Fruit fly (Drosophila melanogaster) whole organism, adult: ENCODE data around the gene Ptp61F.

ENCODE experiments used
- CG14711 ChIP-seq: fragments of 200-800 bp; sonication (Bioruptor generic); optimal IDR thresholded peaks from 2 replicates; lab custom pipeline; 2018; ENCODE audit warnings: missing biosample characterization, mild to moderate bottlenecking, missing genetic modification characterization, moderate library complexity
- CG7101 ChIP-seq: fragments of 200-800 bp; sonication (Bioruptor generic); optimal IDR thresholded peaks from 2 replicates; lab custom pipeline; 2018; ENCODE audit warnings: missing biosample characterization, mild to moderate bottlenecking, missing genetic modification characterization, moderate library complexity
- Crg-1 ChIP-seq: fragments of 200-800 bp; sonication (Bioruptor generic); optimal IDR thresholded peaks from 2 replicates; lab custom pipeline; 2016; ENCODE audit warnings: missing biosample characterization, missing genetic modification characterization
- cic ChIP-seq: fragments of 200-800 bp; sonication (Bioruptor generic); optimal IDR thresholded peaks from 2 replicates; lab custom pipeline; 2017; ENCODE audit warnings: missing biosample characterization, mild to moderate bottlenecking, missing genetic modification characterization, moderate library complexity
- cnc ChIP-seq, 2 experiments: fragments of >200 bp; optimal IDR thresholded peaks; 2 replicates each; lab custom pipeline; 2017
- ovo ChIP-seq: fragments of 200-800 bp; sonication (Bioruptor generic); optimal IDR thresholded peaks from 2 replicates; lab custom pipeline; 2016; ENCODE audit warnings: missing biosample characterization, missing genetic modification characterization
- pad ChIP-seq: fragments of 200-800 bp; sonication (Bioruptor generic); optimal IDR thresholded peaks from 3 replicates; lab custom pipeline; 2017; ENCODE audit warnings: missing biosample characterization, missing genetic modification characterization, mild to moderate bottlenecking, moderate library complexity, missing genetic modification reagents
- tj ChIP-seq: fragments of 200-800 bp; sonication (Bioruptor generic); optimal IDR thresholded peaks from 3 replicates; lab custom pipeline; 2017; ENCODE audit warnings: missing biosample characterization, mild to moderate bottlenecking, missing genetic modification characterization, moderate library complexity

DNA sequence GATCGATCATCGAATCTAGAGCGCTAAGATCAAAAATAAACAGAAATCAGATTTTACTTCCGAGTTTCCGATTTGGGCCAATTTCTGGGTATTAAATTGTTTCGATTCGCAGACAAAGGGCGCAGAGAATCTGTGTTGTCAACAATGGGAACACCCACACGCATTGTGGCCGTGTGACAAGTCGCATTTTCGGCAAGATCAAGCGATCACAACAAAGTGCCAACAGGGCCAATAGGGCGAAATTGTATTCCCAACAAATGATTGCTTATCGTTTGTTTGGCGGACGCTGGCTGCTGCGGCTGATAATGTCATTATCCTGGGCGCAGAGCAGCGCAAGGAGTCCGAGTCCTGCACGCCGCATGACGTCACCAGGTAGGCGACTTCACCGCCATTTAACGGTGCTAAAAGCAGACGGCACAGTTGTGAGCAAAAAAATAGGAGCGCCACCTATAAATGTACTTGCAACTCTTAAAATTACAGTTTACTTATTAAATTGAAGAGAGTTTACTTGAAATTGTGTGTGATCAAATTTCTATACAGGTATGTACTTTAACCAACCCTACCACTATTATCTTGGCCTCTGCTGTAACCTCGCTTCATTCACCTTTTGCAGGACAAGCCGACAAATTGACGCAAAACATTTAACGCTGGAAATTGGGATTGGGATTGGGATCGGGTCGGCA, 4.1 kb upstream of the Ptp61F start:
- TF ChIP-seq CG14711 (tag; lab: Kevin White, UChicago) (no peak), CG7101 (tag; lab: Kevin White, UChicago) (no peak), pad (GFP tag; lab: Kevin White, UChicago) (no peak), cic (no peak), cnc (optimal IDR thresholded peaks at IDR 0.05; lab: Kevin White, UChicago) (no peak), Crg-1 (GFP tag; lab: Kevin White, UChicago) (no peak), ovo (no peak), tj (no peak)
